Worm (Caenorhabditis elegans) whole organism, young adult: ENCODE data around the gene C52B9.10.

Source experiments
- F49E8.2 ChIP-seq: sonication (generic microtip); optimal IDR thresholded peaks from 3 replicates; lab custom pipeline; 2017; ENCODE audit warnings: missing genetic modification characterization, mild to moderate bottlenecking, missing compliant biosample characterization, antibody characterized with exemption, moderate library complexity; ENCODE audit not compliant: insufficient read depth
- K12H6.12 ChIP-seq: fragments of 200-800 bp; sonication (Bioruptor generic); optimal IDR thresholded peaks from 2 replicates; lab custom pipeline; 2018; ENCODE audit warnings: mild to moderate bottlenecking, missing genetic modification characterization, missing compliant biosample characterization
- Y79H2A.3 ChIP-seq: fragments of 200-800 bp; sonication (Bioruptor generic); conservative IDR thresholded peaks from 2 replicates; pipeline ENCODE4 v1.3.6; 2022; ENCODE audit warnings: missing genetic modification reagents, missing genetic modification characterization, missing compliant biosample characterization
- ama-1 ChIP-seq, 3 experiments: fragments of 150-350 bp in 1 of 3; sonication (generic microtip) in 2 of 3; optimal IDR thresholded peaks; 2 replicates each; lab custom pipeline; 2014 to 2018; ENCODE audit warnings: missing biosample characterization in 2 of 3, missing genetic modification characterization in 2 of 3, missing genetic modification reagents in 2 of 3
- dpl-1 ChIP-seq: fragments of 150-350 bp; optimal IDR thresholded peaks from 2 replicates; lab custom pipeline; 2014; ENCODE audit warnings: missing biosample characterization, missing genetic modification reagents, missing genetic modification characterization
- lsl-1 ChIP-seq: fragments of 200-800 bp; sonication (Bioruptor generic); optimal IDR thresholded peaks from 2 replicates; lab custom pipeline; 2018; ENCODE audit warnings: mild to moderate bottlenecking, missing genetic modification characterization, moderate library complexity, missing compliant biosample characterization
- nhr-90 ChIP-seq: sonication (generic microtip); optimal IDR thresholded peaks from 2 replicates; lab custom pipeline; 2016; ENCODE audit warnings: missing genotype, mild to moderate bottlenecking, missing genetic modification characterization, missing compliant biosample characterization

DNA sequence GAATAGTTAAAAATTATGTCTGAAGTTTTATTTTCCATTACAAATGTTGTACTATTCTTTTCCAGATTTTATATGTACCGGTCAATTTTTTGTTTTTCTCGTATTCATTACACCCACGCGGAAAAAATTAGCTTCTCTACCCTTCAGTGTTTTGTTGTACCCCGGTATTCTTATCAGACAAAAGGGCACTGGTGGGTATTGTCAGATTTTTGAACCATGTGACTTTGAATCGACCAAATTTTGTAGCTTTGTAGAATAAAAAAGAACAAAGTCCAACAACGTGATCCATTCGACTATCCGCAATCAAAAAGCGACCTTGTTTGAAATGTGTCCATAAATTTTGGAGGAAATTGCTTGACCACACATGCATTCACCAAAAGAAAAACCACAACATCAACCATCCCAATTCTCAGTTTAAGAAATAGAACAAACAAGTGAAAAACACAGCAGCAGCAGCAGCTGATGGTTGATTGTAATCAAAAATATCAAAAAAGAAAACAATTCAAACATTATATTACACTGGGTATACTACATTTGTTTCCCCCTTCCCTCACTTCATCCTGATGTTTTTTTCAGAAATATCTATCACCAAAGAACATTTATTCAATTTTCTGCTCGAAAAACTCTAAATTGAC is 29.1 kb upstream of the C52B9.10 start:
- TF ChIP-seq F49E8.2 (tag; lab: Kevin White, UChicago), result no peak
- TF ChIP-seq K12H6.12, result no peak
- no peak for TF ChIP-seq dpl-1 (GFP tag; lab: Kevin White, UChicago)
- TF ChIP-seq ama-1 (optimal IDR thresholded peaks at IDR 0.05; lab: Kevin White, UChicago), result no peak
- no peak for TF ChIP-seq ama-1 (GFP tag; optimal IDR thresholded peaks at IDR 0.05; lab: Kevin White, UChicago)
- no peak for TF ChIP-seq nhr-90 (tag; lab: Kevin White, UChicago)
- no peak for TF ChIP-seq Y79H2A.3 (GFP tag; lab: Robert Waterston, UW)
- no peak for TF ChIP-seq lsl-1 (GFP tag; lab: Kevin White, UChicago)
